Fruit fly (Drosophila melanogaster) whole organism, embryonic: Measurements from ENCODE around the gene RhoGDI.

Experiments
- Aef1 ChIP-seq: fragments of 200-800 bp; sonication (Bioruptor generic); IDR thresholded peaks from 3 replicates; pipeline ENCODE4 v1.3.6; 2022; ENCODE audit warnings: missing biosample characterization, missing genetic modification characterization
- Atf-2 ChIP-seq: fragments of 200-800 bp; sonication (Bioruptor generic); optimal IDR thresholded peaks from 2 replicates; lab custom pipeline; 2016; ENCODE audit warnings: missing biosample characterization, missing genetic modification characterization
- Bgb ChIP-seq: fragments of 200-800 bp; sonication (Bioruptor generic); IDR thresholded peaks from 2 replicates; pipeline ENCODE4 v1.3.6; 2022; ENCODE audit warnings: missing biosample characterization, missing genetic modification characterization; ENCODE audit not compliant: partially characterized antibody
- CG10321 ChIP-seq: fragments of 200-800 bp; sonication (Bioruptor generic); IDR thresholded peaks from 2 replicates; pipeline ENCODE4 v1.3.6; 2022; ENCODE audit warnings: missing biosample characterization, missing genetic modification characterization
- CG11247 ChIP-seq: fragments of 200-800 bp; sonication (Bioruptor generic); IDR thresholded peaks from 2 replicates; pipeline ENCODE4 v1.3.6; 2022; ENCODE audit warnings: missing biosample characterization, missing genetic modification characterization
- CG11398 ChIP-seq: fragments of 200-800 bp; sonication (Bioruptor generic); optimal IDR thresholded peaks from 2 replicates; lab custom pipeline; 2016; ENCODE audit warnings: missing biosample characterization, missing genetic modification characterization
- CG12769 ChIP-seq: fragments of 200-800 bp; sonication (Bioruptor generic); optimal IDR thresholded peaks from 2 replicates; lab custom pipeline; 2019; ENCODE audit warnings: missing biosample characterization, mild to moderate bottlenecking, missing genetic modification characterization, moderate library complexity
- CG12942 ChIP-seq: fragments of 200-800 bp; sonication (Bioruptor generic); optimal IDR thresholded peaks from 3 replicates; lab custom pipeline; 2016; ENCODE audit warnings: missing biosample characterization, missing genetic modification characterization
- CG13894 ChIP-seq: fragments of 200-800 bp; sonication (Bioruptor generic); optimal IDR thresholded peaks from 3 replicates; lab custom pipeline; 2018; ENCODE audit warnings: missing biosample characterization, mild to moderate bottlenecking, missing genetic modification characterization, moderate library complexity
- CG15514 ChIP-seq: fragments of 200-800 bp; sonication (Bioruptor generic); optimal IDR thresholded peaks from 3 replicates; lab custom pipeline; 2017; ENCODE audit warnings: missing biosample characterization, missing genetic modification characterization, mild to moderate bottlenecking, moderate library complexity, missing genetic modification reagents
- CG15601 ChIP-seq: fragments of 200-800 bp; sonication (Bioruptor generic); optimal IDR thresholded peaks from 3 replicates; lab custom pipeline; 2019; ENCODE audit warnings: missing biosample characterization, mild to moderate bottlenecking, missing genetic modification characterization, moderate library complexity
- CG1647 ChIP-seq: fragments of 200-800 bp; sonication (Bioruptor generic); optimal IDR thresholded peaks from 3 replicates; lab custom pipeline; 2016; ENCODE audit warnings: missing biosample characterization, missing genetic modification characterization
- CG2712 ChIP-seq: fragments of 200-800 bp; optimal IDR thresholded peaks from 3 replicates; lab custom pipeline; 2019; ENCODE audit warnings: missing biosample characterization, mild to moderate bottlenecking, missing genetic modification characterization, moderate library complexity
- CG3065 ChIP-seq: fragments of 200-800 bp; sonication (Bioruptor generic); optimal IDR thresholded peaks from 2 replicates; lab custom pipeline; 2016; ENCODE audit warnings: missing biosample characterization, missing genetic modification characterization
- CG31224 ChIP-seq: fragments of 200-800 bp; sonication (Bioruptor generic); IDR thresholded peaks from 2 replicates; pipeline ENCODE4 v1.3.6; 2022; ENCODE audit warnings: missing biosample characterization, missing genetic modification characterization
- CG5953 ChIP-seq: fragments of 200-800 bp; sonication (Bioruptor generic); IDR thresholded peaks from 2 replicates; pipeline ENCODE4 v1.3.6; 2022; ENCODE audit warnings: missing biosample characterization, missing genetic modification characterization
- CG8924 ChIP-seq: fragments of 200-800 bp; optimal IDR thresholded peaks from 3 replicates; lab custom pipeline; 2019; ENCODE audit warnings: missing biosample characterization, mild to moderate bottlenecking, missing genetic modification characterization, moderate library complexity
- CG9437 ChIP-seq: fragments of 200-800 bp; sonication (Bioruptor generic); optimal IDR thresholded peaks from 2 replicates; lab custom pipeline; 2018; ENCODE audit warnings: missing biosample characterization, mild to moderate bottlenecking, missing genetic modification characterization
- D19A ChIP-seq: fragments of 200-800 bp; optimal IDR thresholded peaks from 3 replicates; lab custom pipeline; 2019; ENCODE audit warnings: missing biosample characterization, mild to moderate bottlenecking, missing genetic modification characterization, moderate library complexity
- Fer1 ChIP-seq: fragments of 200-800 bp; sonication (Bioruptor generic); optimal IDR thresholded peaks from 2 replicates; lab custom pipeline; 2017; ENCODE audit warnings: missing biosample characterization, mild to moderate bottlenecking, missing genetic modification characterization
- HHEX ChIP-seq: fragments of 200-800 bp; sonication (Bioruptor generic); optimal IDR thresholded peaks from 3 replicates; lab custom pipeline; 2017; ENCODE audit warnings: missing biosample characterization, mild to moderate bottlenecking, missing genetic modification characterization, missing genetic modification reagents
- Hmx ChIP-seq: fragments of 200-800 bp; sonication (Bioruptor generic); optimal IDR thresholded peaks from 2 replicates; lab custom pipeline; 2016; ENCODE audit warnings: missing biosample characterization, missing genetic modification characterization
- Jarid2 ChIP-seq: fragments of 200-800 bp; sonication (Bioruptor generic); optimal IDR thresholded peaks from 3 replicates; lab custom pipeline; 2017; ENCODE audit warnings: mild to moderate bottlenecking, missing biosample characterization, missing genetic modification reagents, missing genetic modification characterization
- Lpt ChIP-seq: fragments of >200 bp; optimal IDR thresholded peaks from 2 replicates; lab custom pipeline; 2018; ENCODE audit warnings: missing biosample characterization, missing genetic modification characterization
- Mad ChIP-seq: fragments of 200-800 bp; sonication (Bioruptor generic); optimal IDR thresholded peaks from 2 replicates; lab custom pipeline; 2016; ENCODE audit warnings: missing biosample characterization, missing genetic modification characterization
- Neu2 ChIP-seq: fragments of 200-800 bp; sonication (Bioruptor generic); optimal IDR thresholded peaks from 3 replicates; lab custom pipeline; 2016; ENCODE audit warnings: missing biosample characterization, missing genetic modification characterization, borderline replicate concordance
- Ravus ChIP-seq: fragments of 200-800 bp; sonication (Bioruptor generic); IDR thresholded peaks from 2 replicates; pipeline ENCODE4 v1.3.6; 2022; ENCODE audit warnings: missing biosample characterization, missing genetic modification characterization
- Scr ChIP-seq: fragments of 200-800 bp; sonication (Bioruptor generic); IDR thresholded peaks from 2 replicates; pipeline ENCODE4 v1.3.6; 2022; ENCODE audit warnings: missing biosample characterization, missing genetic modification characterization; ENCODE audit not compliant: partially characterized antibody
- bowl ChIP-seq: fragments of 200-800 bp; sonication (Bioruptor generic); IDR thresholded peaks from 2 replicates; pipeline ENCODE4 v1.3.6; 2022; ENCODE audit warnings: missing biosample characterization, missing genetic modification characterization
- chinmo ChIP-seq: fragments of 200-800 bp; sonication (Bioruptor generic); IDR thresholded peaks from 4 replicates; pipeline ENCODE4 v1.3.6; 2022; ENCODE audit warnings: missing biosample characterization, missing genetic modification characterization; ENCODE audit not compliant: partially characterized antibody
- crc ChIP-seq: fragments of 200-800 bp; sonication (Bioruptor generic); optimal IDR thresholded peaks from 2 replicates; lab custom pipeline; 2016; ENCODE audit warnings: missing biosample characterization, missing genetic modification characterization
- cwo ChIP-seq: fragments of 200-800 bp; sonication (Bioruptor generic); optimal IDR thresholded peaks from 3 replicates; lab custom pipeline; 2017; ENCODE audit warnings: missing biosample characterization, missing genetic modification characterization, mild to moderate bottlenecking, moderate library complexity, missing genetic modification reagents
- disco-r ChIP-seq: fragments of 200-800 bp; sonication (Bioruptor generic); optimal IDR thresholded peaks from 2 replicates; lab custom pipeline; 2016; ENCODE audit warnings: missing biosample characterization, missing genetic modification characterization
- eve ChIP-seq, 2 experiments: fragments of >200 bp; optimal IDR thresholded peaks; 2 replicates each; lab custom pipeline; 2017; ENCODE audit warnings: missing biosample characterization in 2 of 2, missing genetic modification characterization in 2 of 2
- ewg ChIP-seq: fragments of 200-800 bp; sonication (Bioruptor generic); optimal IDR thresholded peaks from 3 replicates; lab custom pipeline; 2017; ENCODE audit warnings: mild to moderate bottlenecking, missing biosample characterization, missing genetic modification reagents, missing genetic modification characterization
- gcm2 ChIP-seq: fragments of 200-800 bp; sonication (Bioruptor generic); optimal IDR thresholded peaks from 2 replicates; lab custom pipeline; 2016; ENCODE audit warnings: missing biosample characterization, missing genetic modification characterization
- gsb-n ChIP-seq: fragments of 200-800 bp; sonication (Bioruptor generic); optimal IDR thresholded peaks from 3 replicates; lab custom pipeline; 2018; ENCODE audit warnings: missing biosample characterization, mild to moderate bottlenecking, missing genetic modification characterization
- hb ChIP-seq: fragments of 200-800 bp; sonication (Bioruptor generic); IDR thresholded peaks from 3 replicates; pipeline ENCODE4 v1.3.6; 2022; ENCODE audit warnings: missing biosample characterization, missing genetic modification characterization; ENCODE audit not compliant: partially characterized antibody
- inv ChIP-seq: fragments of 200-800 bp; sonication (Bioruptor generic); IDR thresholded peaks from 2 replicates; pipeline ENCODE4 v1.3.6; 2022; ENCODE audit warnings: missing biosample characterization, missing genetic modification characterization; ENCODE audit not compliant: partially characterized antibody
- jing ChIP-seq: fragments of 200-800 bp; sonication (Bioruptor generic); optimal IDR thresholded peaks from 2 replicates; lab custom pipeline; 2018; ENCODE audit warnings: missing biosample characterization, mild to moderate bottlenecking, missing genetic modification characterization
- lab ChIP-seq: fragments of 200-800 bp; sonication (Bioruptor generic); optimal IDR thresholded peaks from 3 replicates; lab custom pipeline; 2017; ENCODE audit warnings: missing biosample characterization, missing genetic modification characterization, mild to moderate bottlenecking, moderate library complexity, missing genetic modification reagents
- lov ChIP-seq, 2 experiments: fragments of 200-800 bp in 1 of 2; fragments of >200 bp in 1 of 2; sonication (Bioruptor generic) in 1 of 2; IDR thresholded peaks in 1 of 2; optimal IDR thresholded peaks in 1 of 2; 2 replicates in 1 of 2; 3 replicates in 1 of 2; pipeline versions ENCODE4 v1.3.6 to Lab custom; 2017 to 2022; ENCODE audit warnings: missing biosample characterization in 1 of 2, missing genetic modification characterization in 1 of 2
- luna ChIP-seq: fragments of 200-800 bp; sonication (Bioruptor generic); optimal IDR thresholded peaks from 2 replicates; lab custom pipeline; 2016; ENCODE audit warnings: missing biosample characterization, missing genetic modification characterization
- peb ChIP-seq: fragments of 200-800 bp; sonication (Bioruptor generic); IDR thresholded peaks from 2 replicates; pipeline ENCODE4 v1.3.6; 2022; ENCODE audit warnings: missing biosample characterization, missing genetic modification characterization
- sd ChIP-seq: fragments of 200-800 bp; sonication (Bioruptor generic); optimal IDR thresholded peaks from 3 replicates; lab custom pipeline; 2018; ENCODE audit warnings: missing biosample characterization, mild to moderate bottlenecking, missing genetic modification characterization, moderate library complexity
- sim ChIP-seq: fragments of 200-800 bp; sonication (Bioruptor generic); IDR thresholded peaks from 2 replicates; pipeline ENCODE4 v1.3.6; 2022; ENCODE audit warnings: missing biosample characterization, missing genetic modification characterization
- zfh1 ChIP-seq: fragments of 200-800 bp; sonication (Bioruptor generic); IDR thresholded peaks from 3 replicates; pipeline ENCODE4 v1.3.6; 2022; ENCODE audit warnings: missing biosample characterization, missing genetic modification characterization

Gene RhoGDI

DNA sequence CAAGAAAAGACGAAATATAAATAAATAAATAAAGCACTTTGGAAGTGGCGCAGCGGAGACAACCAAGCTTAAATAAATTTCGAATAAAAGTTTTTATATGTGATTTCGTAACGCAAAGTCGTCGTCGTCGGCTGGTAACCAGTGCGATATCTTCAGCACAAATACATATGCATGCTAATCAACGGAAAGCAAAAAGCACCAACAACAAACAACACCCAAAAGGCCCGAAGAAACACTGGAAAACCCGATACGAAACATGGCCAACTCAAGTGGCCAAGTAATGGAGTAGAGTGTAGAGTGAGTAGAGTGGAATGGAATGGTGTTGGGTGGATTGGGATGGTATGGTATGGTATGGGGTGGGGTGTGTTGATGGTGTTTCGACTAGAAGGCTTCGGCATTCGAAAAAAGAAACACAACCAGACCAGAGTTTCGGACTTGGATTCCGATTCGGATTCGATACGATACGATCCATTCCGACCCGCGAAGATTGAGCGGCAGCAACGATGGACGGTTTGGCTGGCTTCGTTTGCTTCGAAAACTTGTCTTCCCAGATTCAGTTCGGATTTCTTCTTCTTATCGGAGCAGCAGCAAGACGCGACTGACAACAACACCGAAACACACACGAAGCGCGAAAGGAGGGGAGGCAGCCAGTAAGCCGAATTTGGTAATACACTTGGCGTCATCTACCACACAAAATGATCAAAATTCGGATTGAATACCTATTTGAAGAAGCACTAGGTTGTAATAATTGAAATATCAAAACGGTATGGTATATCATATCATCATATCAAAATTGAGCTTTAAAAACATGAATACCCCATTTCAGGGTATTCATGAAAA lies 25.8 kb upstream of the RhoGDI start (continued):
- peak; percentile 94 for TF ChIP-seq Aef1
- TF ChIP-seq CG2712 (tag; lab: Kevin White, UChicago) = peak; percentile 90
- peak; percentile 84 for TF ChIP-seq ewg (GFP tag; lab: Kevin White, UChicago)
- no peak for TF ChIP-seq Lpt (GFP tag; lab: Kevin White, UChicago)
- TF ChIP-seq sim (GFP tag; lab: Robert Waterston, UW) = no peak
- peak; percentile 85 for TF ChIP-seq peb (GFP tag; lab: Robert Waterston, UW)
- TF ChIP-seq zfh1 (GFP tag; lab: Robert Waterston, UW) = peak; percentile 89
- TF ChIP-seq CG9437 (GFP tag; lab: Kevin White, UChicago) = peak; percentile 88
- no peak for TF ChIP-seq Hmx (GFP tag; lab: Kevin White, UChicago)
- peak; percentile 93 for TF ChIP-seq HHEX (GFP tag; lab: Kevin White, UChicago)
- TF ChIP-seq CG10321 (GFP tag; lab: Robert Waterston, UW) = peak; percentile 76
- peak; percentile 86 for TF ChIP-seq bowl (GFP tag; lab: Robert Waterston, UW)
- TF ChIP-seq jing (GFP tag; lab: Kevin White, UChicago) = peak; percentile 91
- peak in 1 of 2 experiments; percentile 96 for TF ChIP-seq eve (GFP tag; optimal IDR thresholded peaks at IDR 0.05; lab: Kevin White, UChicago)
- TF ChIP-seq crc = peak; percentile 71
- TF ChIP-seq inv = no peak
- TF ChIP-seq lab (GFP tag; lab: Kevin White, UChicago) = peak; percentile 97
- TF ChIP-seq D19A (tag; lab: Kevin White, UChicago) = peak; percentile 89
- no peak for TF ChIP-seq Scr
- peak; percentile 95 for TF ChIP-seq CG11398 (GFP tag; lab: Kevin White, UChicago)
- TF ChIP-seq CG12942 = peak; percentile 91
- peak; percentile 91 for TF ChIP-seq CG15601 (tag; lab: Kevin White, UChicago)
- peak; percentile 93 for TF ChIP-seq Mad
- TF ChIP-seq cwo (GFP tag; lab: Kevin White, UChicago) = peak; percentile 90
- peak; percentile 57 for TF ChIP-seq Jarid2 (GFP tag; lab: Kevin White, UChicago)
- TF ChIP-seq Bgb (GFP tag; lab: Robert Waterston, UW) = no peak
- TF ChIP-seq disco-r (GFP tag; lab: Kevin White, UChicago) = peak; percentile 94
- TF ChIP-seq Ravus (GFP tag; lab: Robert Waterston, UW) = peak; percentile 79
- no peak for TF ChIP-seq luna
- TF ChIP-seq CG8924 (tag; lab: Kevin White, UChicago) = peak; percentile 95
- no peak for TF ChIP-seq lov (optimal IDR thresholded peaks at IDR 0.05; lab: Kevin White, UChicago)
- peak; percentile 90 for TF ChIP-seq lov (GFP tag; IDR thresholded peaks at IDR 0.05; lab: Robert Waterston, UW)
- peak; percentile 84 for TF ChIP-seq gsb-n (tag; lab: Kevin White, UChicago)
- TF ChIP-seq sd (tag; lab: Kevin White, UChicago) = peak; percentile 79
- TF ChIP-seq CG3065 (GFP tag; lab: Kevin White, UChicago) = peak; percentile 71
- 0 out of 4 replicates have a peak, but pooled peaks have one; percentile 71 for TF ChIP-seq chinmo (GFP tag; lab: Robert Waterston, UW)
- TF ChIP-seq CG15514 (GFP tag; lab: Kevin White, UChicago) = peak; percentile 90
- peak; percentile 87 for TF ChIP-seq CG1647 (GFP tag; lab: Kevin White, UChicago)
- peak; percentile 98 for TF ChIP-seq CG12769 (tag; lab: Kevin White, UChicago)
- peak; percentile 87 for TF ChIP-seq CG13894 (tag; lab: Kevin White, UChicago)
- peak; percentile 94 for TF ChIP-seq CG5953 (GFP tag; lab: Robert Waterston, UW)
- TF ChIP-seq Neu2 (GFP tag; lab: Kevin White, UChicago) = peak; percentile 64
- peak; percentile 87 for TF ChIP-seq gcm2 (GFP tag; lab: Kevin White, UChicago)
- TF ChIP-seq CG31224 (GFP tag; lab: Robert Waterston, UW) = peak; percentile 88
- peak; percentile 92 for TF ChIP-seq Fer1 (GFP tag; lab: Kevin White, UChicago)
- TF ChIP-seq hb = no peak
- TF ChIP-seq CG11247 = peak; percentile 90
- peak; percentile 92 for TF ChIP-seq Atf-2 (GFP tag; lab: Kevin White, UChicago)
